Fruit fly (Drosophila melanogaster): ENCODE data around the gene Vha26.

- TF ChIP-seq CG8478 (optimal IDR thresholded peaks at IDR 0.05) (no peak), CTCF (optimal IDR thresholded peaks at IDR 0.05) (no peak)
These were observed 23.0 kb upstream of the Vha26 start, which contains the start of the genes CG2931 and Rheb for dm6 chr3R:5568590-5568989.
